Fruit fly (Drosophila melanogaster) Kc167 (cell line): Measurements from ENCODE around the gene CG8461.

Experiments
- Myc ChIP-seq: fragments of >200 bp; optimal IDR thresholded peaks from 2 replicates; lab custom pipeline; 2017; ENCODE audit warnings: missing external identifiers
- Sin3A ChIP-seq: fragments of >200 bp; optimal IDR thresholded peaks from 2 replicates; lab custom pipeline; 2018; ENCODE audit warnings: missing external identifiers
- h ChIP-seq: fragments of >200 bp; optimal IDR thresholded peaks from 3 replicates; lab custom pipeline; 2018; ENCODE audit warnings: missing external identifiers
- insv ChIP-seq: fragments of >200 bp; optimal IDR thresholded peaks from 3 replicates; lab custom pipeline; 2018; ENCODE audit warnings: missing external identifiers
- psq ChIP-seq: fragments of >200 bp; optimal IDR thresholded peaks from 2 replicates; lab custom pipeline; 2017; ENCODE audit warnings: missing external identifiers
- ttk ChIP-seq: sonication (Bioruptor generic); optimal IDR thresholded peaks from 2 replicates; lab custom pipeline; 2017; ENCODE audit warnings: missing external identifiers

CG8461 gene

DNA sequence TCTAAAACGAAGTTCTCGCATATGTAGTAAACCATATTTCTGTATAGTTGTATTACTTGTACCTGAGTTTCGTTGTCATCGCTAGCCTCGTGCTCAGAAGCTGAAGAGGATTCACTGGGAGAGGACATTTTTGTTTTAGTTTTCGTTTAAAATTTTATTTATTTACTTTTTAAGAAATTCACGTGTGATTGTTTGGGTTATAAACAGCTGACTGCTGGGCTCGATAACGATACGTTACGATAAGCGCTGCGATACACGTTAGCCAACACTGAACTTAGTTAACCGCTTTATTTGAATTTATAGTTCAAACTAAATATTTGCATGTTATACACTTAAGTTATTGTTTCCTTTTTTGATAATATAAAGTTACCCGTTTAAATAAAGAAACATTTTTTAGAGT, at the start of gene CG8461:
Gene CG8461 (minus strand): TSS at position 218 of the 400 bp plus-strand sequence.
- no peak for TF ChIP-seq Sin3A (lab: Kevin White, UChicago)

DNA sequence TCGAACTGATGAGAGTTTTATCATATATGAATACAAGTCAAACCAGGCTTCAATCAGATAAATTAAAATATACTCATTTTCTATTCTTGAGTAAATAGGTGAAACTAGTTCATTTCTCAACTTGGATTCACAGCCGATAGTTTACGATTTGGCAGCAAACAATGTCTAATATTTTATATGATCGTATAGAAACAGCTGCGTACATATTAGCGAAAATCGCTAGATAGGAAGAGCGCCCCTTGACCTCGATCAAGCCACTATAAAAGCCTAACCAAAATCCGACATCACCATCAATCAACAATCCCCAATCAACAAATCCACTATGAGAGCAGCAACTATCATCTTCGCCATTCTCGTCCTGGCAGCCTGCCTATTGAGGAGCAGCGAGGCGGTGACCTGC, 48.6 kb upstream of the CG8461 start, which contains the start of gene CG14851:
Gene CG14851 (plus strand): TSS at position 301 of the 400 bp plus-strand sequence.
- no peak for TF ChIP-seq Myc (lab: Kevin White, UChicago)
- TF ChIP-seq ttk, result no peak

DNA sequence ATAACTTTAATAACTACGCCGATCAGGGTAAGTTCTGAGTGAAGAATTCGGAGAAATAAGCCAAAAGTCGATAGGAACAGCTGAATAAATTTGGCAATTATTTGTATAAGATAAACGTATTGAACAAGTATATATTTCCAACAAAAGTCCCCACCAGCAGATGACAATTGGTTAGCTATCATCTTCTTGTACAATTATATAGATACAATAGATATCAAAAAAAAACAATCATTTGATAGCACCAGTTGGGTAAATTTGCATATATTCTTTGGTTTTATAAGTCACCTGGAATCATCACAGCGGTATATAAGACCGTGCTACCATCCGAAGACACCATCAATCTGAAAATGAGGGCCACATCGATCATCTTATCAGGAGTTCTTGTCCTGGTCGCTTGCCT, 47.2 kb upstream of the CG8461 start, which contains the start of gene Jig:
Gene Jig (plus strand): TSS at position 301 of the 400 bp plus-strand sequence.
- TF ChIP-seq psq (lab: Kevin White, UChicago) (no peak), ttk (no peak), Myc (lab: Kevin White, UChicago) (no peak)

DNA sequence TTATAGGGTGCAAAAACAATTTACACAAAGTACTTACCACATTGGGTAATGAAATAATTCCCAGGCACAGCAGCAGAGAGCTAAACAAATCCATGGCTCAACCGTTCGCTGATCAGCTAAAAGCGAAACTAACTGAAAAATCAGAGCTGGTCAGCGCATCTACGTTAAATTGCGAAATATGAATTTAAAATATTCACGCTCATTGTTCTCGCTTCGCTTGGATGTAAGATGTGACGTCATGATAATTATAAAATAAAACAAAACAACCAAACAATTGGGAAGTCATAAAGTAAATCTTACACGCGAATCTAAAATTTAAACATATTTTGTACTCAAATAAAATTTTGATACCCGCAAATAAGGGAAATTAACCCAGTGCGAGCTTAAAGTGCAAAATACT, 46.5 kb upstream of the CG8461 start, which contains the start of gene CG14854:
Gene CG14854 (minus strand): TSS at position 101 of the 400 bp plus-strand sequence.
- TF ChIP-seq insv (lab: Kevin White, UChicago) (no peak), Myc (lab: Kevin White, UChicago) (no peak), psq (lab: Kevin White, UChicago) (no peak), Sin3A (lab: Kevin White, UChicago) (no peak), ttk (no peak), h (lab: Kevin White, UChicago) (no peak)

DNA sequence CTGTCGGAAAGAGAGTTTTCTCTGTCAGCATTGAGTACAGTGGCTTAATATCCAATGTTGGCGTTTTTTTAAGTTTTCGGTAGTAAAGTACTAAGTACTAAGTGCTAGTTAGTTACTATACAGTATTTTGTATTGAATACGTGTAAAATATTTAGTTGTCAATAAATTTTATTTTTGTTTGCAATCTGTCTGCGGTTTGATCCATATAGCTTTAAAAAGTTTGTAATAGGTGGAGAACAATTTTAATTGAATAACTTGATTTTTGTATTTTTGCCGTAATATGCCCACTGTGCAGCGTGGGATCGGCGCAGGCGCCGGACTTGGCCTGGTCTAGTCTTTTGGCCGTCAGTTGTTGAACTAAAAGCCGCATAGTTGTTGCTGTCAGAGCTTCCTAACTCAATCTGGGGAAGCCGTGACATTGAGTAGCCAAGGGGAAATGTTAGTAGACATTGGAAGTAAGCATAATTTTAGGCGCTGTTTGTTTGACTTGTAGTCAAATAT, 45.0 kb upstream of the CG8461 start:
- no peak for TF ChIP-seq h (lab: Kevin White, UChicago)
- TF ChIP-seq Myc (lab: Kevin White, UChicago), result no peak
- no peak for TF ChIP-seq insv (lab: Kevin White, UChicago)
- no peak for TF ChIP-seq Sin3A (lab: Kevin White, UChicago)
- no peak for TF ChIP-seq psq (lab: Kevin White, UChicago)

DNA sequence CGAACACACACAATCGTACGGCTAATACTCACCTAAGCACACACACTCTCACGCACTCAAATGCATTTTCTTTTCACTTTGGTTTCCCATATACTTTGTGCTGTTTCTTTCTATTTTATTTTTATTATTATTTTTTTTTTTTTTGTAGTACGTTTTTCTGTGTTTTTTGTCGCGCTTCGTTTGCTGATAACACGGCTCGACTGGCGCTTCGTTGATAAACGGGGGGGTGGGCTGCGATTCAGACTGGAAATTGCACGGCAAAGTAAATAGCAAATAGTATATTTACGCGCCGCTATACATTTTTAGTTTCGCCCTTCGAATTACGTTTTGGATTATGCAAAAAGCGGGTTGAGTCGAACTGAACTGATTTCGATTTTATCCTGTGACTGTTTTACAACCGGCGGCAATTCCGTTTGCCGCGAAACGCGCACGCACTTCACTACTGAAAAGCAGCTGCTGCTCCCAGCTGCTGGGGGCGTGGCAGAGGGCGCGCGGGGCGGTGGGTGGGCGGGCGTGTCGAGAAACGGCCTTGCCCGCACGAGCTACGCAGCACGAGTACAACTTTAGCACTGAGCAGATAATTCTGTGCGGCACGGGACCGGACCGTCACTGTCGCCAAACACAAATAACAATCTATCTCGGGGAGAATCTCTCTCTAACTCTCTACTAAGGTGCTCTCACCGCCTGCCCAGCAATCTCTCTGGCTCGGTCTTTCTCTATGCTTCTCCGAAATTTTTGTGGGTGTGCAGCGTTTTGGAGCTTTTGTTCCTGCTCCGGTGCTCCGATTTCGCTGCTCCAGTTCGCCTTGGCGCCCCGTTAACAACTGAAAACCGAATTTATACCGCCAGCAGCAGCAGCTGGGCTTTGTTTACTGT, 44.3 kb upstream of the CG8461 start, which contains the start of gene Pde6:
Gene Pde6 (minus strand): TSS at position 825 of the 875 bp plus-strand sequence.
- no peak for TF ChIP-seq Myc (lab: Kevin White, UChicago)
- TF ChIP-seq insv (lab: Kevin White, UChicago), result no peak
- no peak for TF ChIP-seq h (lab: Kevin White, UChicago)
- TF ChIP-seq psq (lab: Kevin White, UChicago), result no peak
- TF ChIP-seq ttk, result no peak
- TF ChIP-seq Sin3A (lab: Kevin White, UChicago), result no peak

DNA sequence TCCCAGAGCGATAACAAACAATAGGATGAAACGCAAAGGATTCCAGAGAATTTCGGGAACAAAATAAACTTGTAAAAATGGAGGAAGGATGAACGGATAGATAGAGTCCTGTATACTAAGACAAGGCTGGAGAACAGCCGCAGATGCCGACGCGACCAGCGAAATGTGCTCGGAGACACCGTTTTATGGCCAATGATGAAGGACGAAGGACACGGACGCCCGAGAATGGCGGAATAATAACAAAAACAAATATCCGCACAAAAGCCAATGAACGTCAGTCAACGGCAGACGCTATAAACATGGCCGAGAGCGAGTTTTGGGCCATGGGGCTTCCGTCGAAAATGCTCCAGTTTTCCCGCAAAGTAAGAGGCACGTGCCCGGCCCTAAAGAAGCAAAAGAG, 41.6 kb upstream of the CG8461 start:
- no peak for TF ChIP-seq psq (lab: Kevin White, UChicago)
- TF ChIP-seq Myc (lab: Kevin White, UChicago), result no peak
- TF ChIP-seq h (lab: Kevin White, UChicago), result no peak
- TF ChIP-seq insv (lab: Kevin White, UChicago), result no peak
- TF ChIP-seq Sin3A (lab: Kevin White, UChicago), result no peak

DNA sequence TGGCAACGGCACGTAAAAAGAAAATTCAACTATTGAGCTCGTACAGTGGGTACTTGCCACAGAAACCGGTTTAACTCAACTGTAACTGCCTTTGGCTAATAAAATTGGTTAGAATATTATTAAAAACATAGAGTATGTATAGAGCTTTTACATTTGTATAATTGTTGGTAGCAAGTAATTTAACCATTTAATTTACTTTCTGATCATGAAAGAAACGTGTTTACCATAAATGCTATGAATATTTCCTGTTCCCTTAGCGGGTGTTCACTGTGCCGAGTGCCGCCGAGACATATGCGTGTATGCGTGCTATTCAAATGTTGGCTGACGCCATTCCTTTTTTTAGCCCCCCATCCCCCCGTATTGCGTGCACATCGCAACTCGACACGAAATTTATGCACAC, 35.3 kb upstream of the CG8461 start:
- TF ChIP-seq h (lab: Kevin White, UChicago) (no peak), psq (lab: Kevin White, UChicago) (no peak), Sin3A (lab: Kevin White, UChicago) (no peak), ttk (no peak), Myc (lab: Kevin White, UChicago) (no peak), insv (lab: Kevin White, UChicago) (no peak)

DNA sequence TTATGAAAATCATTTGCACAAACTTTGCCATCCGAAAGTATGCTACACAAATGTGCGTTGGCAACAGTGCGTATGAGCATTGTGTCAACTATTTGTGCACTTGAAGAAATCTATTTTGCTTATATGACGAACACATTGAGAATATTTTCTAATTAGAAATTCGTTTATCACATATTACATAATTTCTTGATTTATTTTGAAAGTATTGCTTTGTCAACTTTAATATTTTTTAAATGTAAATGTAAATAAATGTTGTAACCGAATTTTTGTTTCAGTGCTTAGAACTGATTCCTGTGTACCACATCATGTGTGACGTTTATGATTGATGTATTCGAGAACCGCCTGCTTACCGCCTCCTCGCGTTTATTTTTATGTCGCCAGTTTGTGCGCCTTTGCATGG, 28.6 kb upstream of the CG8461 start:
- TF ChIP-seq Sin3A (lab: Kevin White, UChicago), result no peak
- no peak for TF ChIP-seq h (lab: Kevin White, UChicago)
- no peak for TF ChIP-seq Myc (lab: Kevin White, UChicago)
- no peak for TF ChIP-seq insv (lab: Kevin White, UChicago)
- no peak for TF ChIP-seq psq (lab: Kevin White, UChicago)
- TF ChIP-seq ttk, result no peak

DNA sequence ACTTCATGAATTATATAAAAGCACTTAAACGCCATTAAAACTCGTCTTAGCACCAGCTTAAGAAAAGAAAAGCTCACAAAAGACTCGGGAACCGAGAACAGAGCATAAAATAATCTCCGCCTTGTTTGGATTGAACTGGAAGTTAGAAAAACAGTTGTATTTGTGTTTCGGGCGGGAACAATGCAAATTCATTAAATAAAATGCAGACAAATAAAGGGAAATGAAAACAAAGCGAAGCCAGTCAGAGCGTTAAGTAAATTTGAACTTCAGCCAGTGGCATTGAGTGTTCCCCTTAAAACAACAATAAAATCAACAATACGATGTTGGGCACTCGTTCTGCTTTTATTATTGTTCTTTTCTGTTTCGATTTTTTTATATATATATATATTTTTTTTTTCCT, 13.2 kb upstream of the CG8461 start:
- TF ChIP-seq Myc (lab: Kevin White, UChicago) (no peak), h (lab: Kevin White, UChicago) (no peak), Sin3A (lab: Kevin White, UChicago) (no peak), insv (lab: Kevin White, UChicago) (no peak), psq (lab: Kevin White, UChicago) (no peak)

DNA sequence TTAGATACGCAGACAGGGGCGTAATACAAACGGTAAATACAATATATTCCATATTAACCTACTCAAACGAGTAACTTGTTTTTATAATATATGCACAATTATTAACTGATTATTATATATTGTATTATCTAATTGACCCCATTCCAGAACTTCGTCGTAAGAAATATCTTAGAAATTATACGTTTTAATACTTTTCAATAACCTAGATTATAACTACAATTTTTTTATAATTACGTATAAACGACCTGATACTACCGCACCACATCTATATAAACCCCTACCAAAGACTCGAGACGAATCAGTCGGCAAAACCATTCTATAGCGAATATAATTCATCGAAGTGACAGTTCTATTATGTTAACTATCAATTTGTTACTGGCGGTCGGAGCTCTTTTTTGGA, 7.3 kb upstream of the CG8461 start, which contains the start of gene Cyp313a1:
Gene Cyp313a1 (plus strand): TSS at position 301 of the 400 bp plus-strand sequence.
- TF ChIP-seq insv (lab: Kevin White, UChicago), result no peak
- TF ChIP-seq ttk, result no peak
- no peak for TF ChIP-seq Myc (lab: Kevin White, UChicago)
- no peak for TF ChIP-seq Sin3A (lab: Kevin White, UChicago)
- no peak for TF ChIP-seq psq (lab: Kevin White, UChicago)
- TF ChIP-seq h (lab: Kevin White, UChicago), result no peak

DNA sequence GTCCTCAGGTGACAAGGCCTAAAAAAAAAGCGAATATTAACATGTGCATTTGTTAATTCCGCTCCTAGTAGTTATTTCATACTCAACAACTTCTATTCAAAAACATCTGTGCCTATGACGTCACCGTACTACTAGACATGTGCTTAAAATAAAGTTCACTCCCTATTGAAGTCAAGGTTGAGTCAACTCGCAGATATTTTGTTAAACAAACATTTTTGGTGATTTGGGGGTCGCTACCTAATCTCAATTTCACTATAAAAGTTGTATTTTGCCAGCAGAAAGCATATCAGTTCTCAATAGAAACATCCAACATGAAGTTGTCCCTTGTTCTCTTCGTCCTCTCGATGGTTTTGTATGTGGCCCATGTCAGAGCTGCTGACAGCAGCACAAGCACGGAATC, 3.3 kb upstream of the CG8461 start, which contains the start of gene CG34273:
Gene CG34273 (plus strand): TSS at position 301 of the 400 bp plus-strand sequence.
- TF ChIP-seq insv (lab: Kevin White, UChicago), result no peak
- no peak for TF ChIP-seq Sin3A (lab: Kevin White, UChicago)
- no peak for TF ChIP-seq Myc (lab: Kevin White, UChicago)
- no peak for TF ChIP-seq ttk
- TF ChIP-seq h (lab: Kevin White, UChicago), result no peak
- no peak for TF ChIP-seq psq (lab: Kevin White, UChicago)
